Worm (Caenorhabditis elegans): ENCODE results near the gene C28D4.5.

DNA sequence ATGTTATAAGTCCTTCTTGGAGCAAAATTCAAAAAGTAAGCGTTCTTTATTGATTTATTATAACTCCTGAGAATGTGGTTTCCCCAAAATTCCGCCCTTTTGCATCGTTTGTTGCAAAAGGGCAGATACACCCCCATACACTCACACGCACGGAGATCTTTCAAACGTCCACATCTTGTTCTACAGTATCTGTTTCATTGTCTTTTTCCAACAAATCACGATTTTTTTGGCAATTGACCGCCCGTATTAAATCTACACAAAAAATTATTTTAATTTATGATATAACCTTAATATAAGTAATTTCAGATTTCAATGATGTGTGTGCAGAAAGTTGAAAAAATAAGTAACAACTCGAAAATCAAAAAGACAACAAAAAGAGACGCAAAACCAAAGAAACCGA, 42.8 kb upstream of the C28D4.5 start, which contains the start of gene T13F2.4:
- TF ChIP-seq fos-1 (tag; optimal IDR thresholded peaks at IDR 0.05) (no peak), ceh-28 (tag; optimal IDR thresholded peaks at IDR 0.05) (no peak), aly-2 (tag; optimal IDR thresholded peaks at IDR 0.05) (no peak), zag-1 (tag; optimal IDR thresholded peaks at IDR 0.05) (no peak), elt-3 (tag; optimal IDR thresholded peaks at IDR 0.05) (no peak), nhr-23 (tag; optimal IDR thresholded peaks at IDR 0.05) (no peak), unc-62 (GFP tag; optimal IDR thresholded peaks at IDR 0.05) (no peak), nhr-237 (tag; optimal IDR thresholded peaks at IDR 0.05) (no peak), ztf-11 (tag; optimal IDR thresholded peaks at IDR 0.05) (no peak), R02D3.7 (tag; optimal IDR thresholded peaks at IDR 0.05) (no peak), nhr-28 (tag; optimal IDR thresholded peaks at IDR 0.05) (no peak), nhr-77 (tag; optimal IDR thresholded peaks at IDR 0.05) (no peak)

All from whole organism, L3 larva.